Fruit fly (Drosophila melanogaster) whole organism, embryonic: Measurements from ENCODE around the gene CG6749.

ENCODE experiments used
- Bgb ChIP-seq: fragments of 200-800 bp; sonication (Bioruptor generic); IDR thresholded peaks from 2 replicates; pipeline ENCODE4 v1.3.6; 2022; ENCODE audit warnings: missing biosample characterization, missing genetic modification characterization; ENCODE audit not compliant: partially characterized antibody
- CG11247 ChIP-seq: fragments of 200-800 bp; sonication (Bioruptor generic); IDR thresholded peaks from 2 replicates; pipeline ENCODE4 v1.3.6; 2022; ENCODE audit warnings: missing biosample characterization, missing genetic modification characterization
- CG13123 ChIP-seq: fragments of 200-800 bp; sonication (Bioruptor generic); optimal IDR thresholded peaks from 2 replicates; lab custom pipeline; 2016; ENCODE audit warnings: missing biosample characterization, missing genetic modification characterization
- CG16813 ChIP-seq: fragments of 200-800 bp; sonication (Bioruptor generic); IDR thresholded peaks from 3 replicates; pipeline ENCODE4 v1.3.6; 2022; ENCODE audit warnings: missing biosample characterization, missing genetic modification characterization; ENCODE audit not compliant: partially characterized antibody
- CG16815 ChIP-seq: fragments of 200-800 bp; sonication (Bioruptor generic); optimal IDR thresholded peaks from 3 replicates; lab custom pipeline; 2017; ENCODE audit warnings: missing biosample characterization, mild to moderate bottlenecking, missing genetic modification characterization
- CG17328 ChIP-seq: fragments of 200-800 bp; sonication (Bioruptor generic); IDR thresholded peaks from 2 replicates; pipeline ENCODE4 v1.3.6; 2022; ENCODE audit warnings: missing biosample characterization, missing genetic modification characterization
- CG2116 ChIP-seq: fragments of 200-800 bp; sonication (Bioruptor generic); optimal IDR thresholded peaks from 3 replicates; lab custom pipeline; 2018; ENCODE audit warnings: missing biosample characterization, mild to moderate bottlenecking, missing genetic modification characterization
- CG2120 ChIP-seq: fragments of 200-800 bp; sonication (Bioruptor generic); optimal IDR thresholded peaks from 3 replicates; lab custom pipeline; 2016; ENCODE audit warnings: missing biosample characterization, missing genetic modification characterization
- CG2129 ChIP-seq: fragments of 200-800 bp; sonication (Bioruptor generic); IDR thresholded peaks from 2 replicates; pipeline ENCODE4 v1.3.6; 2022; ENCODE audit warnings: missing biosample characterization, missing genetic modification characterization; ENCODE audit not compliant: partially characterized antibody
- CG31441 ChIP-seq: fragments of 200-800 bp; sonication (Bioruptor generic); IDR thresholded peaks from 2 replicates; pipeline ENCODE4 v1.3.6; 2022; ENCODE audit warnings: missing biosample characterization, missing genetic modification characterization
- CG33557 ChIP-seq: fragments of 200-800 bp; sonication (Bioruptor generic); optimal IDR thresholded peaks from 2 replicates; lab custom pipeline; 2019; ENCODE audit warnings: missing biosample characterization, mild to moderate bottlenecking, missing genetic modification characterization, moderate library complexity
- CG4282 ChIP-seq: fragments of 200-800 bp; sonication (Bioruptor generic); optimal IDR thresholded peaks from 2 replicates; lab custom pipeline; 2016; ENCODE audit warnings: missing biosample characterization, missing genetic modification characterization
- CG4617 ChIP-seq: fragments of 200-800 bp; sonication (Bioruptor generic); optimal IDR thresholded peaks from 3 replicates; lab custom pipeline; 2016; ENCODE audit warnings: missing biosample characterization, missing genetic modification characterization, borderline replicate concordance
- CG5245 ChIP-seq: fragments of 200-800 bp; sonication (Bioruptor generic); optimal IDR thresholded peaks from 3 replicates; lab custom pipeline; 2016; ENCODE audit warnings: missing biosample characterization, missing genetic modification characterization
- CHES-1-like ChIP-seq: fragments of 200-800 bp; sonication (Bioruptor generic); optimal IDR thresholded peaks from 2 replicates; lab custom pipeline; 2016; ENCODE audit warnings: missing biosample characterization, missing genetic modification characterization
- D19B ChIP-seq: fragments of 200-800 bp; sonication (Bioruptor generic); optimal IDR thresholded peaks from 2 replicates; lab custom pipeline; 2017; ENCODE audit warnings: missing biosample characterization, mild to moderate bottlenecking, missing genetic modification characterization
- Drgx ChIP-seq: fragments of 200-800 bp; sonication (Bioruptor generic); IDR thresholded peaks from 2 replicates; pipeline ENCODE4 v1.3.6; 2022; ENCODE audit warnings: missing biosample characterization, missing genetic modification characterization
- E2f2 ChIP-seq: fragments of 200-800 bp; sonication (Bioruptor generic); IDR thresholded peaks from 2 replicates; pipeline ENCODE4 v1.3.6; 2022; ENCODE audit warnings: missing biosample characterization, missing genetic modification characterization
- Lpt ChIP-seq: fragments of >200 bp; optimal IDR thresholded peaks from 2 replicates; lab custom pipeline; 2018; ENCODE audit warnings: missing biosample characterization, missing genetic modification characterization
- MESR4 ChIP-seq: fragments of 200-800 bp; sonication (Bioruptor generic); optimal IDR thresholded peaks from 2 replicates; lab custom pipeline; 2018; ENCODE audit warnings: missing biosample characterization, mild to moderate bottlenecking, missing genetic modification characterization, moderate library complexity
- Mad ChIP-seq: fragments of 200-800 bp; sonication (Bioruptor generic); optimal IDR thresholded peaks from 2 replicates; lab custom pipeline; 2016; ENCODE audit warnings: missing biosample characterization, missing genetic modification characterization
- NFAT ChIP-seq: fragments of 200-800 bp; sonication (Bioruptor generic); IDR thresholded peaks from 2 replicates; pipeline ENCODE4 v1.3.6; 2022; ENCODE audit warnings: missing biosample characterization, missing genetic modification characterization
- Pdp1 ChIP-seq, 2 experiments: fragments of 200-800 bp; sonication (Bioruptor generic); optimal IDR thresholded peaks; 3 replicates each; lab custom pipeline; 2016; ENCODE audit warnings: missing biosample characterization in 2 of 2, missing genetic modification characterization in 2 of 2, mild to moderate bottlenecking in 1 of 2, moderate library complexity in 1 of 2
- Scr ChIP-seq: fragments of 200-800 bp; sonication (Bioruptor generic); IDR thresholded peaks from 2 replicates; pipeline ENCODE4 v1.3.6; 2022; ENCODE audit warnings: missing biosample characterization, missing genetic modification characterization; ENCODE audit not compliant: partially characterized antibody
- Stat92E ChIP-seq, 3 experiments: fragments of >200 bp in 2 of 3; fragments of 200-800 bp in 1 of 3; sonication (Bioruptor generic) in 1 of 3; optimal IDR thresholded peaks; 2 replicates each; lab custom pipeline; 2017 to 2019; ENCODE audit warnings: missing biosample characterization in 3 of 3, missing genetic modification characterization in 3 of 3, mild to moderate bottlenecking in 1 of 3, moderate library complexity in 1 of 3
- Trl ChIP-seq, 3 experiments: fragments of >200 bp in 2 of 3; fragments of 200-800 bp in 1 of 3; sonication (Bioruptor generic) in 1 of 3; optimal IDR thresholded peaks; 2 replicates in 1 of 3; 3 replicates in 2 of 3; lab custom pipeline; 2016 to 2017; ENCODE audit warnings: missing biosample characterization in 1 of 3, missing genetic modification characterization in 1 of 3
- Vsx1 ChIP-seq: fragments of 200-800 bp; sonication (Bioruptor generic); optimal IDR thresholded peaks from 2 replicates; lab custom pipeline; 2017; ENCODE audit warnings: missing biosample characterization, mild to moderate bottlenecking, missing genetic modification characterization, missing genetic modification reagents
- YL-1 ChIP-seq: fragments of 200-800 bp; sonication (Bioruptor generic); optimal IDR thresholded peaks from 3 replicates; lab custom pipeline; 2017; ENCODE audit warnings: missing biosample characterization, mild to moderate bottlenecking, missing genetic modification characterization
- ac ChIP-seq: fragments of 200-800 bp; sonication (Bioruptor generic); optimal IDR thresholded peaks from 3 replicates; lab custom pipeline; 2017; ENCODE audit warnings: missing biosample characterization, mild to moderate bottlenecking, missing genetic modification characterization
- ato ChIP-seq: fragments of 200-800 bp; sonication (Bioruptor generic); IDR thresholded peaks from 2 replicates; pipeline ENCODE4 v1.3.6; 2022; ENCODE audit warnings: missing biosample characterization, missing genetic modification characterization; ENCODE audit not compliant: partially characterized antibody
- chif ChIP-seq, 2 experiments: fragments of 200-800 bp; sonication (Bioruptor generic); optimal IDR thresholded peaks; 3 replicates each; lab custom pipeline; 2016; ENCODE audit warnings: missing biosample characterization in 2 of 2, missing genetic modification characterization in 2 of 2
- chm ChIP-seq: fragments of 200-800 bp; sonication (Bioruptor generic); IDR thresholded peaks from 2 replicates; pipeline ENCODE4 v1.3.6; 2022; ENCODE audit warnings: missing biosample characterization, missing genetic modification characterization
- croc ChIP-seq: fragments of 200-800 bp; sonication (Bioruptor generic); conservative IDR thresholded peaks from 3 replicates; pipeline ENCODE4 v1.3.6; 2022; ENCODE audit warnings: missing biosample characterization, missing genetic modification characterization
- danr ChIP-seq: fragments of 200-800 bp; sonication (Bioruptor generic); IDR thresholded peaks from 2 replicates; pipeline ENCODE4 v1.3.6; 2022; ENCODE audit warnings: missing biosample characterization, missing genetic modification characterization
- ewg ChIP-seq: fragments of 200-800 bp; sonication (Bioruptor generic); optimal IDR thresholded peaks from 3 replicates; lab custom pipeline; 2017; ENCODE audit warnings: mild to moderate bottlenecking, missing biosample characterization, missing genetic modification reagents, missing genetic modification characterization
- exex ChIP-seq: fragments of 200-800 bp; sonication (Bioruptor generic); optimal IDR thresholded peaks from 4 replicates; lab custom pipeline; 2018; ENCODE audit warnings: missing biosample characterization, mild to moderate bottlenecking, missing genetic modification characterization, moderate library complexity
- fru ChIP-seq: fragments of >200 bp; optimal IDR thresholded peaks from 2 replicates; lab custom pipeline; 2017
- grau ChIP-seq: fragments of 200-800 bp; optimal IDR thresholded peaks from 3 replicates; lab custom pipeline; 2019; ENCODE audit warnings: missing biosample characterization, mild to moderate bottlenecking, missing genetic modification characterization, moderate library complexity
- insv ChIP-seq, 2 experiments: fragments of 200-800 bp; sonication (Bioruptor generic); optimal IDR thresholded peaks; 3 replicates each; lab custom pipeline; 2016 to 2018; ENCODE audit warnings: missing biosample characterization in 2 of 2, missing genetic modification characterization in 2 of 2
- kah ChIP-seq: fragments of 200-800 bp; sonication (Bioruptor generic); optimal IDR thresholded peaks from 2 replicates; lab custom pipeline; 2018; ENCODE audit warnings: missing biosample characterization, mild to moderate bottlenecking, missing genetic modification characterization
- nerfin-2 ChIP-seq: fragments of 200-800 bp; sonication (Bioruptor generic); IDR thresholded peaks from 2 replicates; pipeline ENCODE4 v1.3.6; 2022; ENCODE audit warnings: missing biosample characterization, missing genetic modification characterization; ENCODE audit not compliant: partially characterized antibody
- nmo ChIP-seq: fragments of 200-800 bp; sonication (Bioruptor generic); optimal IDR thresholded peaks from 2 replicates; lab custom pipeline; 2018; ENCODE audit warnings: missing biosample characterization, mild to moderate bottlenecking, missing genetic modification characterization, moderate library complexity
- pum ChIP-seq: fragments of 200-800 bp; sonication (Bioruptor generic); optimal IDR thresholded peaks from 2 replicates; lab custom pipeline; 2016; ENCODE audit warnings: missing biosample characterization, missing genetic modification characterization
- row ChIP-seq: fragments of 200-800 bp; sonication (Bioruptor generic); IDR thresholded peaks from 3 replicates; pipeline ENCODE4 v1.3.6; 2022; ENCODE audit warnings: missing biosample characterization, missing genetic modification characterization
- sd ChIP-seq: fragments of 200-800 bp; sonication (Bioruptor generic); optimal IDR thresholded peaks from 3 replicates; lab custom pipeline; 2018; ENCODE audit warnings: missing biosample characterization, mild to moderate bottlenecking, missing genetic modification characterization, moderate library complexity
- seq ChIP-seq: fragments of 200-800 bp; sonication (Bioruptor generic); IDR thresholded peaks from 2 replicates; pipeline ENCODE4 v1.3.6; 2022; ENCODE audit warnings: missing biosample characterization, missing genetic modification characterization
- sna ChIP-seq: fragments of 200-800 bp; sonication (Bioruptor generic); IDR thresholded peaks from 2 replicates; pipeline ENCODE4 v1.3.6; 2022; ENCODE audit warnings: missing biosample characterization, missing genetic modification characterization; ENCODE audit not compliant: partially characterized antibody
- stwl ChIP-seq: fragments of 200-800 bp; sonication (Bioruptor generic); optimal IDR thresholded peaks from 3 replicates; lab custom pipeline; 2018; ENCODE audit warnings: missing biosample characterization, mild to moderate bottlenecking, missing genetic modification characterization, moderate library complexity
- trem ChIP-seq: fragments of 200-800 bp; optimal IDR thresholded peaks from 3 replicates; lab custom pipeline; 2019; ENCODE audit warnings: missing biosample characterization, mild to moderate bottlenecking, missing genetic modification characterization, moderate library complexity
- wdn ChIP-seq: fragments of 200-800 bp; sonication (Bioruptor generic); IDR thresholded peaks from 2 replicates; pipeline ENCODE4 v1.3.6; 2022; ENCODE audit warnings: missing biosample characterization, missing genetic modification characterization

CG6749 gene

DNA sequence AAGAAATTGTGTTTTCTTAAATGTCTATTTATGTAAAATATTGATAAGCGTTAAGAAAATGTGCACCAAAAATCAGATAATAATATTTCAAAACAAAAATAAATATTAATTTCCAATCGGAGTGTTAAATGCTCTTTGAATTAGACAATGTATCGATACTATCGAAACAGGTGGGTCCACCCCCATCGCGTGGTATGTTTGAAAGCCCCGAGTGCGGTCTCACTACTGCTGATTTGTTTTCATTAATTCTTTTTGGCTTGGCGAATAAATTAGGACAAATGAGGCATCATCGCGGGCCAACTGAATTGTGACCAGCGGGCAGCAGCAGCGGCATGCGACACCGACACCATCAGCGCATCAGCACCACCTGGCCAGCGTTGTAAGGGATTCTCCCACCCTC lies 6.9 kb downstream of the CG6749 start, which contains the start of gene Naa60 (continued):
- TF ChIP-seq exex (tag; lab: Kevin White, UChicago) (peak; percentile 23), stwl (tag; lab: Kevin White, UChicago) (peak; percentile 57), Bgb (GFP tag; lab: Robert Waterston, UW) (peak; percentile 92), nmo (GFP tag; lab: Kevin White, UChicago) (peak; percentile 39), CG2120 (GFP tag; lab: Kevin White, UChicago) (peak; percentile 22), CG4282 (GFP tag; lab: Kevin White, UChicago) (no peak), CG31441 (GFP tag; lab: Robert Waterston, UW) (no peak), CG2116 (GFP tag; lab: Kevin White, UChicago) (peak; percentile 63), danr (GFP tag; lab: Robert Waterston, UW) (no peak), CG17328 (GFP tag; lab: Robert Waterston, UW) (no peak), MESR4 (GFP tag; lab: Kevin White, UChicago) (peak; percentile 70), kah (GFP tag; lab: Kevin White, UChicago) (peak; percentile 94), CG16813 (GFP tag; lab: Robert Waterston, UW) (peak; percentile 85), NFAT (GFP tag; lab: Robert Waterston, UW) (no peak), CG2129 (peak; percentile 74), nerfin-2 (GFP tag; lab: Robert Waterston, UW) (peak; percentile 67; the same call in 1 of the 2 replicates), insv (GFP tag; optimal IDR thresholded peaks at IDR 0.05; lab: Kevin White, UChicago) (peak in 1 of 2 experiments; percentile 94), ato (GFP tag; lab: Robert Waterston, UW) (peak; percentile 59; the same call in 1 of the 2 replicates), CG11247 (GFP tag; lab: Robert Waterston, UW) (no peak), row (GFP tag; lab: Robert Waterston, UW) (peak; percentile 69), CG5245 (no peak), E2f2 (GFP tag; lab: Robert Waterston, UW) (peak; percentile 79), ac (GFP tag; lab: Kevin White, UChicago) (no peak), CHES-1-like (GFP tag; lab: Kevin White, UChicago) (peak; percentile 1), wdn (GFP tag; lab: Robert Waterston, UW) (no peak), Stat92E (GFP tag; optimal IDR thresholded peaks at IDR 0.05; lab: Kevin White, UChicago) (no peak), CG4617 (GFP tag; lab: Kevin White, UChicago) (peak; percentile 85), Trl (optimal IDR thresholded peaks at IDR 0.05; lab: Kevin White, UChicago) (no peak), Trl (GFP tag; optimal IDR thresholded peaks at IDR 0.05; lab: Kevin White, UChicago) (no peak), Vsx1 (GFP tag; lab: Kevin White, UChicago) (no peak), chm (GFP tag; lab: Robert Waterston, UW) (no peak), Pdp1 (GFP tag; optimal IDR thresholded peaks at IDR 0.05; lab: Kevin White, UChicago) (peak in 1 of 2 experiments; percentile 24), Drgx (GFP tag; lab: Robert Waterston, UW) (no peak), D19B (GFP tag; lab: Kevin White, UChicago) (no peak), sna (GFP tag; lab: Robert Waterston, UW) (peak; percentile 78), ewg (GFP tag; lab: Kevin White, UChicago) (no peak), pum (GFP tag; lab: Kevin White, UChicago) (no peak), fru (lab: Kevin White, UChicago) (no peak)

DNA sequence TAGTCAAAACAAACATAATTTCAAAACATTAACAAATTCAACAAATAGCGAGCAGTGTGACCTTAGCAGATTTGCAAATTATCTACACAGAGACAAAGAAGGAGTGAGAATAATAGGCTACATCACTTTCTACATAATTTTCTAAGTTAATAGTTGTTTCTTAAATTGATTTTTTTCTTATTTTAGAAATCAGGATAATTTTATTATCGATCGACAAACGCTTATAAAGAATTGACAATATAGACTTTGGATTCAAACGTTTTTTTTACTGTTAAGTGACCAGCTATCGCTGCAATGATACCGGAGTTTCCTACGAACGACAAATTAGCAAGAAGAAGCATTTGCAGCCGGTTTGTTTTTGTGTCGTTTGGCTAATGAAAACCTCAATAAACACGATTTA lies 10.5 kb downstream of the CG6749 start, which contains the start of the genes nbs and defl:
nbs (minus strand) TSS at position 87 of the 400 bp plus-strand sequence.
defl (plus strand) TSS at position 316 of the 400 bp plus-strand sequence.
- TF ChIP-seq CG16815 (GFP tag; lab: Kevin White, UChicago) (peak; percentile 45), Mad (GFP tag; lab: Kevin White, UChicago) (peak; percentile 62), CG13123 (peak; percentile 46), YL-1 (no peak), trem (peak; percentile 24), grau (peak; percentile 76), chif (GFP tag; optimal IDR thresholded peaks at IDR 0.05; lab: Kevin White, UChicago) (peak; percentile 52 to 69), croc (GFP tag; lab: Robert Waterston, UW) (peak; percentile 55), seq (GFP tag; lab: Robert Waterston, UW) (peak; percentile 39; the same call in 1 of the 2 replicates), Lpt (GFP tag; lab: Kevin White, UChicago) (no peak), CG33557 (GFP tag; lab: Kevin White, UChicago) (peak; percentile 16), Scr (GFP tag; lab: Robert Waterston, UW) (peak; percentile 65), sd (no peak), CG31441 (GFP tag; lab: Robert Waterston, UW) (no peak; the same call in none of the 2 replicates)
